Fruit fly (Drosophila melanogaster) whole organism, embryonic: ENCODE data around the gene Cys.
A peak's percentile ranks its signal among the peaks of the same experiment; 100 is the strongest.

Experiments used
- Blimp-1 ChIP-seq: fragments of 200-800 bp; sonication (Bioruptor generic); optimal IDR thresholded peaks from 3 replicates; lab custom pipeline; 2018; ENCODE audit warnings: missing biosample characterization, missing genetic modification characterization, mild to moderate bottlenecking, moderate library complexity, missing genetic modification reagents
- CG10565 ChIP-seq: fragments of 200-800 bp; sonication (Bioruptor generic); optimal IDR thresholded peaks from 3 replicates; lab custom pipeline; 2016; ENCODE audit warnings: missing biosample characterization, mild to moderate bottlenecking, missing genetic modification characterization
- CG11504 ChIP-seq: fragments of 200-800 bp; sonication (Bioruptor generic); optimal IDR thresholded peaks from 3 replicates; lab custom pipeline; 2019; ENCODE audit warnings: missing biosample characterization, mild to moderate bottlenecking, missing genetic modification characterization, moderate library complexity
- CG11560 ChIP-seq: fragments of 200-800 bp; sonication (Bioruptor generic); IDR thresholded peaks from 3 replicates; pipeline ENCODE4 v1.3.6; 2022; ENCODE audit warnings: missing biosample characterization, missing genetic modification characterization
- CG12769 ChIP-seq: fragments of 200-800 bp; sonication (Bioruptor generic); optimal IDR thresholded peaks from 2 replicates; lab custom pipeline; 2019; ENCODE audit warnings: missing biosample characterization, mild to moderate bottlenecking, missing genetic modification characterization, moderate library complexity
- CG13894 ChIP-seq: fragments of 200-800 bp; sonication (Bioruptor generic); optimal IDR thresholded peaks from 3 replicates; lab custom pipeline; 2018; ENCODE audit warnings: missing biosample characterization, mild to moderate bottlenecking, missing genetic modification characterization, moderate library complexity
- CG15073 ChIP-seq: fragments of 200-800 bp; sonication (Bioruptor generic); optimal IDR thresholded peaks from 2 replicates; lab custom pipeline; 2016; ENCODE audit warnings: missing biosample characterization, missing genetic modification characterization
- CG15601 ChIP-seq: fragments of 200-800 bp; sonication (Bioruptor generic); optimal IDR thresholded peaks from 3 replicates; lab custom pipeline; 2019; ENCODE audit warnings: missing biosample characterization, mild to moderate bottlenecking, missing genetic modification characterization, moderate library complexity
- CG17359 ChIP-seq: fragments of 200-800 bp; sonication (Bioruptor generic); optimal IDR thresholded peaks from 3 replicates; lab custom pipeline; 2018; ENCODE audit warnings: missing biosample characterization, mild to moderate bottlenecking, missing genetic modification characterization, moderate library complexity
- CG32772 ChIP-seq: fragments of 200-800 bp; sonication (Bioruptor generic); IDR thresholded peaks from 2 replicates; pipeline ENCODE4 v1.3.6; 2022; ENCODE audit warnings: missing biosample characterization, missing genetic modification characterization
- CG5953 ChIP-seq: fragments of 200-800 bp; sonication (Bioruptor generic); IDR thresholded peaks from 2 replicates; pipeline ENCODE4 v1.3.6; 2022; ENCODE audit warnings: missing biosample characterization, missing genetic modification characterization
- CG8281 ChIP-seq: fragments of 200-800 bp; sonication (Bioruptor generic); optimal IDR thresholded peaks from 2 replicates; lab custom pipeline; 2018; ENCODE audit warnings: missing biosample characterization, mild to moderate bottlenecking, missing genetic modification characterization, moderate library complexity
- CG8388 ChIP-seq: fragments of 200-800 bp; sonication (Bioruptor generic); optimal IDR thresholded peaks from 2 replicates; lab custom pipeline; 2019; ENCODE audit warnings: missing biosample characterization, mild to moderate bottlenecking, missing genetic modification characterization, moderate library complexity
- CG9932 ChIP-seq: fragments of 200-800 bp; sonication (Bioruptor generic); IDR thresholded peaks from 2 replicates; pipeline ENCODE4 v1.3.6; 2022; ENCODE audit warnings: missing biosample characterization, missing genetic modification characterization
- CrebB ChIP-seq: fragments of 200-800 bp; sonication (Bioruptor generic); optimal IDR thresholded peaks from 3 replicates; lab custom pipeline; 2018; ENCODE audit warnings: missing biosample characterization, mild to moderate bottlenecking, missing genetic modification characterization
- Ets65A ChIP-seq: fragments of 200-800 bp; sonication (Bioruptor generic); peaks from one replicate; lab custom pipeline; 2016; ENCODE audit warnings: missing biosample characterization, missing genetic modification characterization
- HLH4C ChIP-seq: fragments of 200-800 bp; sonication (Bioruptor generic); IDR thresholded peaks from 3 replicates; pipeline ENCODE4 v1.3.6; 2022; ENCODE audit warnings: missing biosample characterization, missing genetic modification characterization; ENCODE audit not compliant: partially characterized antibody
- HLHmδ ChIP-seq: fragments of 200-800 bp; sonication (Bioruptor generic); optimal IDR thresholded peaks from 2 replicates; lab custom pipeline; 2018; ENCODE audit warnings: missing biosample characterization, mild to moderate bottlenecking, missing genetic modification characterization, moderate library complexity
- MESR4 ChIP-seq: fragments of 200-800 bp; sonication (Bioruptor generic); optimal IDR thresholded peaks from 2 replicates; lab custom pipeline; 2018; ENCODE audit warnings: missing biosample characterization, mild to moderate bottlenecking, missing genetic modification characterization, moderate library complexity
- Med ChIP-seq: fragments of 200-800 bp; sonication (Bioruptor generic); peaks from one replicate; lab custom pipeline; 2016; ENCODE audit warnings: missing biosample characterization, missing genetic modification characterization, mild to moderate bottlenecking, inconsistent platforms, moderate library complexity
- NC2β ChIP-seq: fragments of 200-800 bp; sonication (Bioruptor generic); optimal IDR thresholded peaks from 2 replicates; lab custom pipeline; 2016; ENCODE audit warnings: missing biosample characterization, missing genetic modification characterization
- Opbp ChIP-seq: fragments of 200-800 bp; sonication (Bioruptor generic); IDR thresholded peaks from 3 replicates; pipeline ENCODE4 v1.3.6; 2022; ENCODE audit warnings: missing biosample characterization, missing genetic modification characterization; ENCODE audit not compliant: partially characterized antibody
- Optix ChIP-seq: fragments of 200-800 bp; sonication (Bioruptor generic); IDR thresholded peaks from 3 replicates; pipeline ENCODE4 v1.3.6; 2022; ENCODE audit warnings: missing biosample characterization, missing genetic modification characterization
- Poxn ChIP-seq: fragments of 200-800 bp; sonication (Bioruptor generic); IDR thresholded peaks from 2 replicates; pipeline ENCODE4 v1.3.6; 2022; ENCODE audit warnings: missing biosample characterization, missing genetic modification characterization
- Sox102F ChIP-seq: fragments of 200-800 bp; sonication (Bioruptor generic); optimal IDR thresholded peaks from 2 replicates; lab custom pipeline; 2018; ENCODE audit warnings: missing biosample characterization, mild to moderate bottlenecking, missing genetic modification characterization, moderate library complexity
- Sry-δ ChIP-seq: fragments of 200-800 bp; sonication (Bioruptor generic); optimal IDR thresholded peaks from 2 replicates; lab custom pipeline; 2016; ENCODE audit warnings: missing biosample characterization, missing genetic modification characterization
- Ssrp ChIP-seq: fragments of 200-800 bp; sonication (Bioruptor generic); optimal IDR thresholded peaks from 2 replicates; lab custom pipeline; 2018; ENCODE audit warnings: missing biosample characterization, mild to moderate bottlenecking, missing genetic modification characterization, moderate library complexity
- Vsx1 ChIP-seq: fragments of 200-800 bp; sonication (Bioruptor generic); optimal IDR thresholded peaks from 2 replicates; lab custom pipeline; 2017; ENCODE audit warnings: missing biosample characterization, mild to moderate bottlenecking, missing genetic modification characterization, missing genetic modification reagents
- abd-A ChIP-seq: fragments of 200-800 bp; sonication (Bioruptor generic); optimal IDR thresholded peaks from 3 replicates; lab custom pipeline; 2019; ENCODE audit warnings: missing biosample characterization, mild to moderate bottlenecking, missing genetic modification characterization, moderate library complexity
- ap ChIP-seq: fragments of 200-800 bp; sonication (Bioruptor generic); IDR thresholded peaks from 2 replicates; pipeline ENCODE4 v1.3.6; 2022; ENCODE audit warnings: missing biosample characterization, missing genetic modification characterization
- bab2 ChIP-seq: fragments of 200-800 bp; sonication (Bioruptor generic); optimal IDR thresholded peaks from 2 replicates; lab custom pipeline; 2016; ENCODE audit warnings: missing biosample characterization, missing genetic modification characterization
- bcd ChIP-seq: fragments of 200-800 bp; sonication (Bioruptor generic); optimal IDR thresholded peaks from 2 replicates; lab custom pipeline; 2017; ENCODE audit warnings: missing biosample characterization, mild to moderate bottlenecking, missing genetic modification characterization
- chn ChIP-seq: fragments of 200-800 bp; sonication (Bioruptor generic); optimal IDR thresholded peaks from 2 replicates; lab custom pipeline; 2016; ENCODE audit warnings: missing biosample characterization, missing genetic modification characterization
- ci ChIP-seq: fragments of 200-800 bp; sonication (Bioruptor generic); IDR thresholded peaks from 3 replicates; pipeline ENCODE4 v1.3.6; 2022; ENCODE audit warnings: missing biosample characterization, missing genetic modification characterization
- crp ChIP-seq, 2 experiments: fragments of 200-800 bp; sonication (Bioruptor generic); optimal IDR thresholded peaks; 2 replicates in 1 of 2; 3 replicates in 1 of 2; lab custom pipeline; 2017; ENCODE audit warnings: missing biosample characterization in 2 of 2, missing genetic modification characterization in 2 of 2, mild to moderate bottlenecking in 1 of 2, moderate library complexity in 1 of 2
- dpn ChIP-seq, 2 experiments: fragments of 200-800 bp; sonication (Bioruptor generic); optimal IDR thresholded peaks; 3 replicates each; lab custom pipeline; 2016; ENCODE audit warnings: missing biosample characterization in 2 of 2, missing genetic modification characterization in 2 of 2
- hkb ChIP-seq, 2 experiments: fragments of 200-800 bp in 1 of 2; fragments of >200 bp in 1 of 2; sonication (Bioruptor generic) in 1 of 2; IDR thresholded peaks in 1 of 2; optimal IDR thresholded peaks in 1 of 2; 2 replicates each; pipeline versions ENCODE4 v1.3.6 to Lab custom; 2017 to 2022; ENCODE audit warnings: missing biosample characterization in 1 of 2, missing genetic modification characterization in 1 of 2
- lola ChIP-seq, 3 experiments: fragments of >200 bp in 2 of 3; fragments of 200-800 bp in 1 of 3; sonication (Bioruptor generic) in 1 of 3; optimal IDR thresholded peaks; 2 replicates each; lab custom pipeline; 2017 to 2019; ENCODE audit warnings: missing biosample characterization in 3 of 3, missing genetic modification characterization in 3 of 3, mild to moderate bottlenecking in 1 of 3, moderate library complexity in 1 of 3
- nmo ChIP-seq: fragments of 200-800 bp; sonication (Bioruptor generic); optimal IDR thresholded peaks from 2 replicates; lab custom pipeline; 2018; ENCODE audit warnings: missing biosample characterization, mild to moderate bottlenecking, missing genetic modification characterization, moderate library complexity
- odd ChIP-seq: fragments of 200-800 bp; sonication (Bioruptor generic); optimal IDR thresholded peaks from 2 replicates; lab custom pipeline; 2017; ENCODE audit warnings: missing biosample characterization, mild to moderate bottlenecking, missing genetic modification characterization
- rib ChIP-seq: fragments of 200-800 bp; sonication (Bioruptor generic); IDR thresholded peaks from 2 replicates; pipeline ENCODE4 v1.3.6; 2022; ENCODE audit warnings: missing biosample characterization, missing genetic modification characterization
- sens-2 ChIP-seq: fragments of 200-800 bp; sonication (Bioruptor generic); IDR thresholded peaks from 2 replicates; pipeline ENCODE4 v1.3.6; 2022; ENCODE audit warnings: missing biosample characterization, missing genetic modification characterization
- slbo ChIP-seq: fragments of 200-800 bp; sonication (Bioruptor generic); IDR thresholded peaks from 2 replicates; pipeline ENCODE4 v1.3.6; 2022; ENCODE audit warnings: missing biosample characterization, missing genetic modification characterization
- ssp ChIP-seq: fragments of 200-800 bp; sonication (Bioruptor generic); IDR thresholded peaks from 2 replicates; pipeline ENCODE4 v1.3.6; 2022; ENCODE audit warnings: missing biosample characterization, missing genetic modification characterization
- sug ChIP-seq: fragments of 200-800 bp; optimal IDR thresholded peaks from 2 replicates; lab custom pipeline; 2019; ENCODE audit warnings: missing biosample characterization, mild to moderate bottlenecking, missing genetic modification characterization, moderate library complexity
- twi ChIP-seq: fragments of 200-800 bp; optimal IDR thresholded peaks from 2 replicates; lab custom pipeline; 2019; ENCODE audit warnings: missing biosample characterization, mild to moderate bottlenecking, missing genetic modification characterization, moderate library complexity
- unpg ChIP-seq: fragments of 200-800 bp; sonication (Bioruptor generic); optimal IDR thresholded peaks from 3 replicates; lab custom pipeline; 2018; ENCODE audit warnings: missing biosample characterization, mild to moderate bottlenecking, missing genetic modification characterization, moderate library complexity
- wdn ChIP-seq: fragments of 200-800 bp; sonication (Bioruptor generic); IDR thresholded peaks from 2 replicates; pipeline ENCODE4 v1.3.6; 2022; ENCODE audit warnings: missing biosample characterization, missing genetic modification characterization

Gene Cys

dm6 chr3R:14569411-14570107 is at the start of gene Cys (continued):
- TF ChIP-seq CG8281 (peak; percentile 55), bab2 (no peak), dpn (GFP tag; optimal IDR thresholded peaks at IDR 0.05; lab: Kevin White, UChicago) (no peak), hkb (optimal IDR thresholded peaks at IDR 0.05; lab: Kevin White, UChicago) (no peak), hkb (GFP tag; IDR thresholded peaks at IDR 0.05; lab: Robert Waterston, UW) (no peak), chn (GFP tag; lab: Kevin White, UChicago) (no peak), CG11504 (tag; lab: Kevin White, UChicago) (no peak), MESR4 (GFP tag; lab: Kevin White, UChicago) (peak; percentile 26), CG10565 (no peak), CG5953 (GFP tag; lab: Robert Waterston, UW) (no peak), lola (GFP tag; optimal IDR thresholded peaks at IDR 0.05; lab: Kevin White, UChicago) (peak in 1 of 3 experiments; percentile 11), ci (GFP tag; lab: Robert Waterston, UW) (peak; percentile 70; the same call in 2 of the 3 replicates), bcd (no peak), CG17359 (tag; lab: Kevin White, UChicago) (no peak), CG32772 (GFP tag; lab: Robert Waterston, UW) (no peak), CG15073 (GFP tag; lab: Kevin White, UChicago) (no peak), Poxn (GFP tag; lab: Robert Waterston, UW) (no peak), CG9932 (GFP tag; lab: Robert Waterston, UW) (peak; percentile 33; the same call in 1 of the 2 replicates), Med (peak; percentile 78), Blimp-1 (peak; percentile 1), CG11560 (tag; lab: Robert Waterston, UW) (no peak), CrebB (tag; lab: Kevin White, UChicago) (peak; percentile 36), Opbp (GFP tag; lab: Robert Waterston, UW) (0 out of 3 replicates have a peak, but pooled peaks have one; percentile 9), CG13894 (tag; lab: Kevin White, UChicago) (peak; percentile 73), HLHmδ (GFP tag; lab: Kevin White, UChicago) (no peak), slbo (peak; percentile 49), Vsx1 (GFP tag; lab: Kevin White, UChicago) (peak; percentile 38), Sry-δ (no peak), nmo (GFP tag; lab: Kevin White, UChicago) (peak; percentile 19), CG8388 (GFP tag; lab: Kevin White, UChicago) (peak; percentile 23), abd-A (tag; lab: Kevin White, UChicago) (peak; percentile 31), twi (tag; lab: Kevin White, UChicago) (no peak), HLH4C (GFP tag; lab: Robert Waterston, UW) (0 out of 3 replicates have a peak, but pooled peaks have one; percentile 12), rib (GFP tag; lab: Robert Waterston, UW) (0 out of 2 replicates have a peak, but pooled peaks have one; percentile 31), unpg (GFP tag; lab: Kevin White, UChicago) (peak; percentile 19), Sox102F (GFP tag; lab: Kevin White, UChicago) (peak; percentile 38), ap (0 out of 2 replicates have a peak, but pooled peaks have one; percentile 39), Optix (no peak), CG15601 (tag; lab: Kevin White, UChicago) (peak; percentile 26), odd (GFP tag; lab: Kevin White, UChicago) (no peak), Ssrp (tag; lab: Kevin White, UChicago) (no peak), wdn (0 out of 2 replicates have a peak, but pooled peaks have one; percentile 28), Ets65A (GFP tag; lab: Kevin White, UChicago) (peak; percentile 18), sens-2 (GFP tag; lab: Robert Waterston, UW) (no peak), NC2β (no peak), CG12769 (tag; lab: Kevin White, UChicago) (peak; percentile 89), sug (peak; percentile 34), crp (GFP tag; optimal IDR thresholded peaks at IDR 0.05; lab: Kevin White, UChicago) (no peak), ssp (GFP tag; lab: Robert Waterston, UW) (no peak)
